Fruit fly (Drosophila melanogaster) whole organism, embryonic: ENCODE measurements around the gene Wdr62.

Experiments
- Ada2b ChIP-seq: fragments of 200-800 bp; sonication (Bioruptor generic); IDR thresholded peaks from 2 replicates; pipeline ENCODE4 v1.3.6; 2022; ENCODE audit warnings: missing biosample characterization, missing genetic modification characterization
- Bgb ChIP-seq: fragments of 200-800 bp; sonication (Bioruptor generic); IDR thresholded peaks from 2 replicates; pipeline ENCODE4 v1.3.6; 2022; ENCODE audit warnings: missing biosample characterization, missing genetic modification characterization; ENCODE audit not compliant: partially characterized antibody
- CG10267 ChIP-seq: fragments of 200-800 bp; sonication (Bioruptor generic); optimal IDR thresholded peaks from 2 replicates; lab custom pipeline; 2018; ENCODE audit warnings: missing biosample characterization, mild to moderate bottlenecking, missing genetic modification characterization, moderate library complexity
- CG10462 ChIP-seq: fragments of 200-800 bp; sonication (Bioruptor generic); optimal IDR thresholded peaks from 2 replicates; lab custom pipeline; 2016; ENCODE audit warnings: missing biosample characterization, missing genetic modification characterization
- CG11723 ChIP-seq: fragments of 200-800 bp; sonication (Bioruptor generic); optimal IDR thresholded peaks from 2 replicates; lab custom pipeline; 2017; ENCODE audit warnings: missing biosample characterization, mild to moderate bottlenecking, missing genetic modification characterization
- CG1233 ChIP-seq: fragments of 200-800 bp; sonication (Bioruptor generic); optimal IDR thresholded peaks from 4 replicates; lab custom pipeline; 2018; ENCODE audit warnings: missing biosample characterization, mild to moderate bottlenecking, missing genetic modification characterization
- CG13624 ChIP-seq: fragments of 200-800 bp; sonication (Bioruptor generic); optimal IDR thresholded peaks from 2 replicates; lab custom pipeline; 2016; ENCODE audit warnings: missing biosample characterization, missing genetic modification characterization
- CG15696 ChIP-seq: fragments of 200-800 bp; sonication (Bioruptor generic); optimal IDR thresholded peaks from 2 replicates; lab custom pipeline; 2019; ENCODE audit warnings: missing biosample characterization, mild to moderate bottlenecking, missing genetic modification characterization, moderate library complexity
- CG1603 ChIP-seq: fragments of 200-800 bp; sonication (Bioruptor generic); optimal IDR thresholded peaks from 2 replicates; lab custom pipeline; 2019; ENCODE audit warnings: missing biosample characterization, mild to moderate bottlenecking, missing genetic modification characterization, moderate library complexity
- CG17359 ChIP-seq: fragments of 200-800 bp; sonication (Bioruptor generic); optimal IDR thresholded peaks from 3 replicates; lab custom pipeline; 2018; ENCODE audit warnings: missing biosample characterization, mild to moderate bottlenecking, missing genetic modification characterization, moderate library complexity
- CG18262 ChIP-seq: fragments of 200-800 bp; optimal IDR thresholded peaks from 3 replicates; lab custom pipeline; 2019; ENCODE audit warnings: missing biosample characterization, mild to moderate bottlenecking, missing genetic modification characterization, moderate library complexity
- CG2875 ChIP-seq: fragments of 200-800 bp; sonication (Bioruptor generic); optimal IDR thresholded peaks from 2 replicates; lab custom pipeline; 2017; ENCODE audit warnings: missing biosample characterization, mild to moderate bottlenecking, missing genetic modification characterization, missing genetic modification reagents
- CG31365 ChIP-seq: fragments of 200-800 bp; sonication (Bioruptor generic); optimal IDR thresholded peaks from 2 replicates; lab custom pipeline; 2018; ENCODE audit warnings: missing biosample characterization, mild to moderate bottlenecking, missing genetic modification characterization
- CG42726 ChIP-seq: fragments of 200-800 bp; sonication (Bioruptor generic); IDR thresholded peaks from 2 replicates; pipeline ENCODE4 v1.3.6; 2022; ENCODE audit warnings: missing biosample characterization, missing genetic modification characterization; ENCODE audit not compliant: partially characterized antibody
- CG5245 ChIP-seq: fragments of 200-800 bp; sonication (Bioruptor generic); optimal IDR thresholded peaks from 3 replicates; lab custom pipeline; 2016; ENCODE audit warnings: missing biosample characterization, missing genetic modification characterization
- CG5953 ChIP-seq: fragments of 200-800 bp; sonication (Bioruptor generic); IDR thresholded peaks from 2 replicates; pipeline ENCODE4 v1.3.6; 2022; ENCODE audit warnings: missing biosample characterization, missing genetic modification characterization
- CG7271 ChIP-seq: fragments of 200-800 bp; sonication (Bioruptor generic); optimal IDR thresholded peaks from 2 replicates; lab custom pipeline; 2018; ENCODE audit warnings: missing biosample characterization, mild to moderate bottlenecking, missing genetic modification characterization, moderate library complexity
- CG8765 ChIP-seq: fragments of 200-800 bp; sonication (Bioruptor generic); IDR thresholded peaks from 2 replicates; pipeline ENCODE4 v1.3.6; 2022; ENCODE audit warnings: missing biosample characterization, missing genetic modification characterization
- CG8944 ChIP-seq: fragments of 200-800 bp; sonication (Bioruptor generic); optimal IDR thresholded peaks from 3 replicates; lab custom pipeline; 2016; ENCODE audit warnings: missing biosample characterization, missing genetic modification characterization
- CG9797 ChIP-seq: fragments of 200-800 bp; sonication (Bioruptor generic); optimal IDR thresholded peaks from 3 replicates; lab custom pipeline; 2018; ENCODE audit warnings: missing biosample characterization, mild to moderate bottlenecking, missing genetic modification characterization
- Camta ChIP-seq: fragments of 200-800 bp; sonication (Bioruptor generic); optimal IDR thresholded peaks from 2 replicates; lab custom pipeline; 2016; ENCODE audit warnings: missing biosample characterization, missing genetic modification characterization
- Eip74EF ChIP-seq, 2 experiments: fragments of 200-800 bp in 1 of 2; fragments of >200 bp in 1 of 2; sonication (Bioruptor generic) in 1 of 2; optimal IDR thresholded peaks; 2 replicates each; lab custom pipeline; 2017 to 2019; ENCODE audit warnings: missing biosample characterization in 2 of 2, missing genetic modification characterization in 2 of 2, mild to moderate bottlenecking in 1 of 2, moderate library complexity in 1 of 2
- Elba2 ChIP-seq: fragments of 200-800 bp; sonication (Bioruptor generic); optimal IDR thresholded peaks from 3 replicates; lab custom pipeline; 2016; ENCODE audit warnings: missing biosample characterization, missing genetic modification characterization
- Ets65A ChIP-seq: fragments of 200-800 bp; sonication (Bioruptor generic); peaks from one replicate; lab custom pipeline; 2016; ENCODE audit warnings: missing biosample characterization, missing genetic modification characterization
- HHEX ChIP-seq: fragments of 200-800 bp; sonication (Bioruptor generic); optimal IDR thresholded peaks from 3 replicates; lab custom pipeline; 2017; ENCODE audit warnings: missing biosample characterization, mild to moderate bottlenecking, missing genetic modification characterization, missing genetic modification reagents
- Meics ChIP-seq: fragments of 200-800 bp; sonication (Bioruptor generic); optimal IDR thresholded peaks from 2 replicates; lab custom pipeline; 2017; ENCODE audit warnings: missing biosample characterization, mild to moderate bottlenecking, missing genetic modification characterization
- Myb ChIP-seq: fragments of 200-800 bp; sonication (Bioruptor generic); optimal IDR thresholded peaks from 2 replicates; lab custom pipeline; 2016; ENCODE audit warnings: missing biosample characterization, missing genetic modification characterization
- Nf-YB ChIP-seq: fragments of 200-800 bp; sonication (Bioruptor generic); optimal IDR thresholded peaks from 3 replicates; lab custom pipeline; 2019; ENCODE audit warnings: missing biosample characterization, mild to moderate bottlenecking, missing genetic modification characterization, moderate library complexity
- PHDP ChIP-seq: fragments of 200-800 bp; sonication (Bioruptor generic); optimal IDR thresholded peaks from 3 replicates; lab custom pipeline; 2018; ENCODE audit warnings: missing biosample characterization, mild to moderate bottlenecking, missing genetic modification characterization, moderate library complexity
- Pdp1 ChIP-seq, 2 experiments: fragments of 200-800 bp; sonication (Bioruptor generic); optimal IDR thresholded peaks; 3 replicates each; lab custom pipeline; 2016; ENCODE audit warnings: missing biosample characterization in 2 of 2, missing genetic modification characterization in 2 of 2, mild to moderate bottlenecking in 1 of 2, moderate library complexity in 1 of 2
- Usf ChIP-seq: fragments of 200-800 bp; sonication (Bioruptor generic); optimal IDR thresholded peaks from 2 replicates; lab custom pipeline; 2017; ENCODE audit warnings: missing genotype, missing biosample characterization, missing genetic modification characterization
- Xbp1 ChIP-seq: fragments of 200-800 bp; sonication (Bioruptor generic); optimal IDR thresholded peaks from 3 replicates; lab custom pipeline; 2016; ENCODE audit warnings: missing biosample characterization, mild to moderate bottlenecking, missing genetic modification characterization
- amos ChIP-seq: fragments of 200-800 bp; sonication (Bioruptor generic); IDR thresholded peaks from 2 replicates; pipeline ENCODE4 v1.3.6; 2022; ENCODE audit warnings: missing biosample characterization, missing genetic modification characterization; ENCODE audit not compliant: partially characterized antibody
- ato ChIP-seq: fragments of 200-800 bp; sonication (Bioruptor generic); IDR thresholded peaks from 2 replicates; pipeline ENCODE4 v1.3.6; 2022; ENCODE audit warnings: missing biosample characterization, missing genetic modification characterization; ENCODE audit not compliant: partially characterized antibody
- bowl ChIP-seq: fragments of 200-800 bp; sonication (Bioruptor generic); IDR thresholded peaks from 2 replicates; pipeline ENCODE4 v1.3.6; 2022; ENCODE audit warnings: missing biosample characterization, missing genetic modification characterization
- btn ChIP-seq: fragments of 200-800 bp; sonication (Bioruptor generic); optimal IDR thresholded peaks from 2 replicates; lab custom pipeline; 2016; ENCODE audit warnings: missing biosample characterization, missing genetic modification characterization
- chn ChIP-seq: fragments of 200-800 bp; sonication (Bioruptor generic); optimal IDR thresholded peaks from 2 replicates; lab custom pipeline; 2016; ENCODE audit warnings: missing biosample characterization, missing genetic modification characterization
- fd3F ChIP-seq: fragments of 200-800 bp; sonication (Bioruptor generic); optimal IDR thresholded peaks from 2 replicates; lab custom pipeline; 2018; ENCODE audit warnings: missing biosample characterization, mild to moderate bottlenecking, missing genetic modification characterization, moderate library complexity
- ftz-f1 ChIP-seq: fragments of 200-800 bp; sonication (Bioruptor generic); optimal IDR thresholded peaks from 2 replicates; lab custom pipeline; 2016; ENCODE audit warnings: missing biosample characterization, missing genetic modification characterization
- jigr1 ChIP-seq: fragments of 200-800 bp; sonication (Bioruptor generic); IDR thresholded peaks from 3 replicates; pipeline ENCODE4 v1.3.6; 2022; ENCODE audit warnings: missing biosample characterization, missing genetic modification characterization
- kni ChIP-seq: fragments of 200-800 bp; sonication (Bioruptor generic); optimal IDR thresholded peaks from 3 replicates; lab custom pipeline; 2017; ENCODE audit warnings: mild to moderate bottlenecking, missing biosample characterization, missing genetic modification reagents, missing genetic modification characterization
- knrl ChIP-seq: fragments of 200-800 bp; sonication (Bioruptor generic); IDR thresholded peaks from 3 replicates; pipeline ENCODE4 v1.3.6; 2022; ENCODE audit warnings: missing biosample characterization, missing genetic modification characterization; ENCODE audit not compliant: partially characterized antibody
- oc ChIP-seq: fragments of 200-800 bp; sonication (Bioruptor generic); optimal IDR thresholded peaks from 2 replicates; lab custom pipeline; 2018; ENCODE audit warnings: missing biosample characterization, mild to moderate bottlenecking, missing genetic modification characterization, moderate library complexity
- otp ChIP-seq: fragments of 200-800 bp; sonication (Bioruptor generic); IDR thresholded peaks from 3 replicates; pipeline ENCODE4, ENCODE4 v1.3.6; 2022; ENCODE audit warnings: missing biosample characterization, missing genetic modification characterization
- pfk ChIP-seq: fragments of 200-800 bp; sonication (Bioruptor generic); optimal IDR thresholded peaks from 2 replicates; lab custom pipeline; 2018; ENCODE audit warnings: missing biosample characterization, mild to moderate bottlenecking, missing genetic modification characterization, moderate library complexity
- sens ChIP-seq: fragments of 200-800 bp; sonication (Bioruptor generic); peaks from one replicate; lab custom pipeline; 2016; ENCODE audit warnings: missing biosample characterization, missing genetic modification characterization
- tna ChIP-seq: fragments of 200-800 bp; sonication (Bioruptor generic); IDR thresholded peaks from 2 replicates; pipeline ENCODE4 v1.3.6; 2022; ENCODE audit warnings: missing biosample characterization, missing genetic modification characterization; ENCODE audit not compliant: partially characterized antibody
- trh ChIP-seq: fragments of 200-800 bp; sonication (Bioruptor generic); optimal IDR thresholded peaks from 2 replicates; lab custom pipeline; 2016; ENCODE audit warnings: missing biosample characterization, missing genetic modification characterization
- zfh2 ChIP-seq: fragments of 200-800 bp; sonication (Bioruptor generic); optimal IDR thresholded peaks from 2 replicates; lab custom pipeline; 2016; ENCODE audit warnings: missing biosample characterization, missing genetic modification characterization

Wdr62 gene

dm6 chr2L:1980708-1981339 lies 96.4 kb downstream of the Wdr62 start, which contains the start of the genes CG15356 and CG15362 (continued):
- no peak for TF ChIP-seq CG13624 (GFP tag; lab: Kevin White, UChicago)
- peak; percentile 96 for TF ChIP-seq Elba2 (GFP tag; lab: Kevin White, UChicago)
- TF ChIP-seq Ada2b (GFP tag; lab: Robert Waterston, UW): no peak
- TF ChIP-seq chn (GFP tag; lab: Kevin White, UChicago): peak; percentile 26
- peak; percentile 81 for TF ChIP-seq sens (GFP tag; lab: Kevin White, UChicago)
- peak; percentile 25 for TF ChIP-seq CG17359 (tag; lab: Kevin White, UChicago)
- TF ChIP-seq fd3F (GFP tag; lab: Kevin White, UChicago): no peak
- peak; percentile 41; the same call in 1 of the 2 replicates for TF ChIP-seq CG8765 (GFP tag; lab: Robert Waterston, UW)
- peak; percentile 99 for TF ChIP-seq CG42726 (GFP tag; lab: Robert Waterston, UW)
- TF ChIP-seq Myb (GFP tag; lab: Kevin White, UChicago): peak; percentile 46
- peak; percentile 56 for TF ChIP-seq Meics
- no peak for TF ChIP-seq CG31365 (tag; lab: Kevin White, UChicago)
- TF ChIP-seq CG8944 (GFP tag; lab: Kevin White, UChicago): no peak
- TF ChIP-seq Bgb: peak; percentile 99
- peak; percentile 19 for TF ChIP-seq CG1233 (GFP tag; lab: Kevin White, UChicago)
- no peak for TF ChIP-seq ftz-f1
- no peak for TF ChIP-seq oc (tag; lab: Kevin White, UChicago)
- peak; percentile 34 for TF ChIP-seq CG18262 (tag; lab: Kevin White, UChicago)
- TF ChIP-seq CG7271 (tag; lab: Kevin White, UChicago): no peak
- TF ChIP-seq CG5245 (GFP tag; lab: Kevin White, UChicago): no peak
- TF ChIP-seq knrl (GFP tag; lab: Robert Waterston, UW): peak; percentile 99
- no peak for TF ChIP-seq CG5953 (GFP tag; lab: Robert Waterston, UW)
- TF ChIP-seq trh (GFP tag; lab: Kevin White, UChicago): no peak
- peak; percentile 21 for TF ChIP-seq HHEX (GFP tag; lab: Kevin White, UChicago)
- TF ChIP-seq bowl (GFP tag; lab: Robert Waterston, UW): no peak
- TF ChIP-seq Usf: no peak
- peak; percentile 99 for TF ChIP-seq amos (GFP tag; lab: Robert Waterston, UW)
- no peak for TF ChIP-seq Eip74EF (GFP tag; optimal IDR thresholded peaks at IDR 0.05; lab: Kevin White, UChicago)
- TF ChIP-seq jigr1 (GFP tag; lab: Robert Waterston, UW): peak; percentile 59; the same call in 1 of the 3 replicates
- no peak for TF ChIP-seq pfk (GFP tag; lab: Kevin White, UChicago)
- TF ChIP-seq CG10267: peak; percentile 53
- TF ChIP-seq CG1603 (tag; lab: Kevin White, UChicago): peak; percentile 71
- TF ChIP-seq CG11723 (GFP tag; lab: Kevin White, UChicago): no peak
- peak; percentile 39 for TF ChIP-seq PHDP (tag; lab: Kevin White, UChicago)
- peak in 1 of 2 experiments; percentile 27 for TF ChIP-seq Pdp1 (GFP tag; optimal IDR thresholded peaks at IDR 0.05; lab: Kevin White, UChicago)
- TF ChIP-seq ato (GFP tag; lab: Robert Waterston, UW): peak; percentile 99
- TF ChIP-seq tna: peak; percentile 98
- TF ChIP-seq otp (GFP tag; lab: Robert Waterston, UW): 0 out of 3 replicates have a peak, but pooled peaks have one; percentile 29
- no peak for TF ChIP-seq Nf-YB (GFP tag; lab: Kevin White, UChicago)
- TF ChIP-seq btn (GFP tag; lab: Kevin White, UChicago): no peak
- peak; percentile 42 for TF ChIP-seq Xbp1 (GFP tag; lab: Kevin White, UChicago)
- TF ChIP-seq zfh2 (GFP tag; lab: Kevin White, UChicago): peak; percentile 43
- peak; percentile 82 for TF ChIP-seq CG9797 (GFP tag; lab: Kevin White, UChicago)
- peak; percentile 4 for TF ChIP-seq CG2875 (GFP tag; lab: Kevin White, UChicago)
- TF ChIP-seq kni: no peak
- TF ChIP-seq Camta (GFP tag; lab: Kevin White, UChicago): peak; percentile 26
- TF ChIP-seq CG10462 (GFP tag; lab: Kevin White, UChicago): peak; percentile 14
- TF ChIP-seq Ets65A (GFP tag; lab: Kevin White, UChicago): peak; percentile 89
- no peak for TF ChIP-seq CG15696 (tag; lab: Kevin White, UChicago)
